Fruit fly (Drosophila melanogaster) whole organism, adult: ENCODE data around the gene MED17.

Source experiments
- CG11617 ChIP-seq: fragments of 200-800 bp; sonication (Bioruptor generic); optimal IDR thresholded peaks from 2 replicates; lab custom pipeline; 2017; ENCODE audit warnings: mild to moderate bottlenecking, missing biosample characterization, missing genetic modification reagents, missing genetic modification characterization
- CG12768 ChIP-seq: fragments of 200-800 bp; sonication (Bioruptor generic); optimal IDR thresholded peaks from 2 replicates; lab custom pipeline; 2017; ENCODE audit warnings: missing biosample characterization, missing genetic modification characterization, mild to moderate bottlenecking, moderate library complexity, missing genetic modification reagents
- CG14711 ChIP-seq: fragments of 200-800 bp; sonication (Bioruptor generic); optimal IDR thresholded peaks from 2 replicates; lab custom pipeline; 2018; ENCODE audit warnings: missing biosample characterization, mild to moderate bottlenecking, missing genetic modification characterization, moderate library complexity
- CG1620 ChIP-seq: fragments of 200-800 bp; sonication (Bioruptor generic); optimal IDR thresholded peaks from 2 replicates; lab custom pipeline; 2016; ENCODE audit warnings: missing biosample characterization, missing genetic modification characterization
- CG33017 ChIP-seq: fragments of 200-800 bp; sonication (Bioruptor generic); optimal IDR thresholded peaks from 2 replicates; lab custom pipeline; 2018; ENCODE audit warnings: missing biosample characterization, mild to moderate bottlenecking, missing genetic modification characterization, moderate library complexity
- CG5204 ChIP-seq: fragments of 200-800 bp; sonication (Bioruptor generic); optimal IDR thresholded peaks from 2 replicates; lab custom pipeline; 2016; ENCODE audit warnings: missing biosample characterization, missing genetic modification characterization
- CG7045 ChIP-seq: fragments of 200-800 bp; sonication (Bioruptor generic); optimal IDR thresholded peaks from 2 replicates; lab custom pipeline; 2017; ENCODE audit warnings: missing biosample characterization, mild to moderate bottlenecking, missing genetic modification characterization
- CG7101 ChIP-seq: fragments of 200-800 bp; sonication (Bioruptor generic); optimal IDR thresholded peaks from 2 replicates; lab custom pipeline; 2018; ENCODE audit warnings: missing biosample characterization, mild to moderate bottlenecking, missing genetic modification characterization, moderate library complexity
- Clk ChIP-seq: fragments of 200-800 bp; sonication (Bioruptor generic); optimal IDR thresholded peaks from 2 replicates; lab custom pipeline; 2017; ENCODE audit warnings: missing biosample characterization, missing genetic modification characterization
- Crg-1 ChIP-seq: fragments of 200-800 bp; sonication (Bioruptor generic); optimal IDR thresholded peaks from 2 replicates; lab custom pipeline; 2016; ENCODE audit warnings: missing biosample characterization, missing genetic modification characterization
- Hr96 ChIP-seq: fragments of 200-800 bp; sonication (Bioruptor generic); optimal IDR thresholded peaks from 2 replicates; lab custom pipeline; 2016; ENCODE audit warnings: missing biosample characterization, missing genetic modification characterization
- Mnt ChIP-seq: fragments of 200-800 bp; sonication (Bioruptor generic); optimal IDR thresholded peaks from 2 replicates; lab custom pipeline; 2016; ENCODE audit warnings: missing biosample characterization, mild to moderate bottlenecking, missing genetic modification characterization
- bab1 ChIP-seq: fragments of 200-800 bp; sonication (Bioruptor generic); optimal IDR thresholded peaks from 3 replicates; lab custom pipeline; 2019; ENCODE audit warnings: missing biosample characterization, mild to moderate bottlenecking, missing genetic modification characterization, moderate library complexity
- cic ChIP-seq: fragments of 200-800 bp; sonication (Bioruptor generic); optimal IDR thresholded peaks from 2 replicates; lab custom pipeline; 2017; ENCODE audit warnings: missing biosample characterization, mild to moderate bottlenecking, missing genetic modification characterization, moderate library complexity
- cnc ChIP-seq, 2 experiments: fragments of >200 bp; optimal IDR thresholded peaks; 2 replicates each; lab custom pipeline; 2017
- kay ChIP-seq: fragments of 200-800 bp; sonication (Bioruptor generic); peaks from one replicate; lab custom pipeline; 2016; ENCODE audit warnings: missing biosample characterization, missing genetic modification characterization, borderline replicate concordance
- ovo ChIP-seq: fragments of 200-800 bp; sonication (Bioruptor generic); optimal IDR thresholded peaks from 2 replicates; lab custom pipeline; 2016; ENCODE audit warnings: missing biosample characterization, missing genetic modification characterization
- pad ChIP-seq: fragments of 200-800 bp; sonication (Bioruptor generic); optimal IDR thresholded peaks from 3 replicates; lab custom pipeline; 2017; ENCODE audit warnings: missing biosample characterization, missing genetic modification characterization, mild to moderate bottlenecking, moderate library complexity, missing genetic modification reagents
- tj ChIP-seq: fragments of 200-800 bp; sonication (Bioruptor generic); optimal IDR thresholded peaks from 3 replicates; lab custom pipeline; 2017; ENCODE audit warnings: missing biosample characterization, mild to moderate bottlenecking, missing genetic modification characterization, moderate library complexity
- toe ChIP-seq: fragments of 200-800 bp; sonication (Bioruptor generic); optimal IDR thresholded peaks from 2 replicates; lab custom pipeline; 2016; ENCODE audit warnings: missing biosample characterization, missing genetic modification characterization

MED17 gene

DNA sequence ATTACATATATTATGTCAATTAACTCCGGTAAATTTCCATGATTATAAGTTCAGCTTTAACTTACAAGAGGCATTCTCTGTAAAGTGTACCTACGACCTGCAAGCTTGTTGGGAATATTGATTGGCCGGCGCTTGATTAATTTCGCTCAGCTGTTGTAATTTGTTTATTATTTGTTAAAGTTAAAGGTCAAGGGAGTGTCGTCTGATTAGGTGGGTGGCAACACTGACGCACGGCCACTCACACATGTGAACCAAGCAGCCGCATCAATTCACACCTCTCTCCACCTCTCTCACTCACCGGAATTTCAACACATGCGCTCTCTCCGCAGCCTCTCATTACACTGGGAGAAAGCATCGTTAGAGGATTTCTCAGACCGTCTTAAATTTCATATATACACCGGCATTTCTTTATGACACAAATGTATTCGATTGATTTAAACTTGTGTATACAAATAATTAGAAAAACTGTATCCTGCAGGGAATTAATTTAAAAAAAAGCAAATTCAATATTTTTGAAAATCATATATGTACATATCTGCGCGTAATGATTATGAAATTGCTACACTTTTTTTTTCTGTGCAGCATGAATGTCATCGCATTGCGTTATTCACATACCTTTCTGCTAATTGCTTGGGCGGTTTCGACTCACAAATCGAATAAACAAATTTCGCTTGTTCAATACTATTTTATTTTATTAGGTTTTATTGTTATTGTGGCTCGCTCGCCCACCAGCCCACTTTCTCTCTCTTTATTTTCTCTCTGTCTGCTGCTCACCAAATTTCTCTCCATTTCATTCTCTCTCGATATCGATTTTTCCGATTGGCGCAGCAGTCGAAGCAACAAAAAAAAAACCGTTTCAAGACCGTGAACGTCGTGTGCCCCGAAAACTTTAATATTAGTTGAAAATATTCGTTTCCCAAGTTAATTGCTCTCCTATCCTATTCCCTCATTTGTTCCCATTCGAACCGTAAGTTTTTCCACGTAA is 16.6 kb upstream of the MED17 start:
- TF ChIP-seq Mnt (peak; percentile 46), cnc (optimal IDR thresholded peaks at IDR 0.05; lab: Kevin White, UChicago) (no peak), ovo (GFP tag; lab: Kevin White, UChicago) (peak; percentile 35), CG14711 (peak; percentile 74), CG12768 (GFP tag; lab: Kevin White, UChicago) (peak; percentile 89), CG1620 (GFP tag; lab: Kevin White, UChicago) (peak; percentile 55), pad (GFP tag; lab: Kevin White, UChicago) (peak; percentile 69), Crg-1 (GFP tag; lab: Kevin White, UChicago) (peak; percentile 44), Clk (GFP tag; lab: Kevin White, UChicago) (peak; percentile 78), tj (GFP tag; lab: Kevin White, UChicago) (peak; percentile 60), kay (GFP tag; lab: Kevin White, UChicago) (no peak), bab1 (GFP tag; lab: Kevin White, UChicago) (peak; percentile 54), CG7045 (GFP tag; lab: Kevin White, UChicago) (peak; percentile 91), CG7101 (peak; percentile 89), Hr96 (peak; percentile 79), cic (GFP tag; lab: Kevin White, UChicago) (peak; percentile 70), CG5204 (peak; percentile 88), toe (peak; percentile 91), CG11617 (GFP tag; lab: Kevin White, UChicago) (peak; percentile 91), CG33017 (tag; lab: Kevin White, UChicago) (peak; percentile 91)

DNA sequence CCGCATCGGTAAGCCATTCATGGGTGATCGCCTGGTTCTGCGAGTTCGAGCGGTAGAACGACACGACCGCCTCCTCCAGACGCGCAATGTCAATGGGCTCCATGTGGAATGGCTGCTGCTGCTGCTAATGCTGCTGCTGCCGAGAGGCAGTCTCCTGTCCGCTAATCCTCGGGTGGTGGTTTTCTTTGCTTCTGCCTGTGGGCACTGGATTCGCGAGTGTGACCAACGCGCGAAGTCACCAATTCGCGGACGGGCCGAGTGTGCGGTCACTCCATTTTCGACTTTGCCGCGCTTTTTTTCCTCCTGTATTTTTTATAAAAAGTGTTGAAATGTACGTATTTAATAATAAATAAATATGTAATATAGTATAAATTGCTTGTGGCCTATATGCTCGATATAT is 5.6 kb upstream of the MED17 start, which contains the start of gene cdm:
cdm (minus strand) TSS at position 236 of the 400 bp plus-strand sequence.
- TF ChIP-seq bab1 (GFP tag; lab: Kevin White, UChicago) (peak; percentile 62), CG33017 (tag; lab: Kevin White, UChicago) (no peak), Crg-1 (GFP tag; lab: Kevin White, UChicago) (no peak)

DNA sequence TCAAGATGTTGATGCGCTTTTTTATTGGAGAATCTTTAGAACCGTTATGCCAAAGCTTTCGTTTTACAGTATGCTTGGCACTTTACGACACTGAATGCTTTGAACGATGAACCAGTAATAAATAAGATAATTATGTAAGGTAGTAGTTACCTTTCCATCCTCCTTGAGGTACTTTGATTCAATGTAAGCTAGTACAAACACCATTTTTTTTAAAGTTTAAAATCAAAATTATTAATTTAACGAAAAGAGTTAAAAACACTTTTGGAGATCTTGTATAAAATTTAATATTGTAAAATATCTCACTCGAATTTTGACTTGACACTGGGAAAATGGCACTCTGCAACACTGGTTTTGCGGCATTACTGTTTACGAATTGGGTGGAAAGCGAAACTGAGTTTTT is 3.5 kb upstream of the MED17 start, which contains the start of the genes Arp5 and CG7208:
Arp5 (plus strand) TSS at position 114 of the 400 bp plus-strand sequence.
CG7208 (minus strand) TSS at position 331 of the 400 bp plus-strand sequence.
- TF ChIP-seq CG5204 (no peak), CG14711 (peak; percentile 82), tj (GFP tag; lab: Kevin White, UChicago) (peak; percentile 32), ovo (GFP tag; lab: Kevin White, UChicago) (peak; percentile 93), CG12768 (GFP tag; lab: Kevin White, UChicago) (peak; percentile 84), CG7045 (GFP tag; lab: Kevin White, UChicago) (peak; percentile 62), cic (GFP tag; lab: Kevin White, UChicago) (peak; percentile 51), Crg-1 (GFP tag; lab: Kevin White, UChicago) (peak; percentile 85), Hr96 (peak; percentile 72), CG1620 (GFP tag; lab: Kevin White, UChicago) (peak; percentile 75), CG7101 (peak; percentile 85), cnc (optimal IDR thresholded peaks at IDR 0.05; lab: Kevin White, UChicago) (no peak), bab1 (GFP tag; lab: Kevin White, UChicago) (peak; percentile 83), Mnt (peak; percentile 69), CG33017 (tag; lab: Kevin White, UChicago) (peak; percentile 76), Clk (GFP tag; lab: Kevin White, UChicago) (peak; percentile 24), pad (GFP tag; lab: Kevin White, UChicago) (peak; percentile 77), kay (GFP tag; lab: Kevin White, UChicago) (no peak), toe (peak; percentile 59), CG11617 (GFP tag; lab: Kevin White, UChicago) (peak; percentile 80)

DNA sequence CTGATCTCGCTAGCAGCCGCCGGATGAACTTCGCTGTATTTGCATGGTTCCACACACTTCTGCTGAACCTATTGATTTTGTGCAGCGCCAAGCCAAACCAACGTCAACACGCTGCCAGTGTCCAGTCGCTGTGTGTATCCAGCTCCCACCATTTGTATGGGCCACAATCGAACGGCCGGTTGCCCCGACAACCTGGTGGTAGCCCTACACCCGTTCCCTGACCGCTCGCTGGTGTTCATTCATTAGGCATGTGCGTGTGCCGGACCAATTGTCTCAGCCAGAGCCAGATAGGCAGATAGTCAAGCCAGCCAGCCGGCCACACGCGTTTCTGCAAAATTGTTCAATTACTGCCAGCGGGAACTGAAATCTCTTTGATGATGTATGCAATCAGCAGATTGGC is 3.0 kb downstream of the MED17 start, which contains the start of gene CG14313:
CG14313 (minus strand) TSS at position 101 of the 400 bp plus-strand sequence.
- TF ChIP-seq cnc (optimal IDR thresholded peaks at IDR 0.05; lab: Kevin White, UChicago) (no peak), CG14711 (no peak), bab1 (GFP tag; lab: Kevin White, UChicago) (no peak), CG7045 (GFP tag; lab: Kevin White, UChicago) (no peak), toe (no peak), Hr96 (no peak), CG12768 (GFP tag; lab: Kevin White, UChicago) (no peak), Clk (GFP tag; lab: Kevin White, UChicago) (no peak), Crg-1 (GFP tag; lab: Kevin White, UChicago) (no peak), CG5204 (no peak), CG11617 (GFP tag; lab: Kevin White, UChicago) (no peak), cic (GFP tag; lab: Kevin White, UChicago) (no peak), Mnt (no peak)

DNA sequence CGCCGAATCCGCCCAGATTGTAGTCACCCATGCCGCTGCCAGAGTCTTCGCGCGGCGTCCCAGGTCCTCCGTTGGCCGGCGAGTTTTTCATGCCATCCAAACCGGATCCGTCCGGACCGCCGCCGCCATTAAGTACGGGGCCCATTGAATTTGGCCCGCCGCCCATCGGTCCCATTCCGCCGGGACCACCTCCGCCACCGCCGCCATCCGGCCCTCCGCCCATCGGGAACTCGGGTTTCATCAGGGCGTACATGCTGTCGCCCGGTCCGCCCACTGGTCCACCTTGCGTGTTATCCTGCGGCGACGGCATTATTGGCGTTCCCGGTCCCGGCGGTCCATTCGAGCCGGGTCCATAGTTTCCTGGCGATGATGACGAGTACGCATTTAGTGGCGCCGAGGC is 6.4 kb downstream of the MED17 start:
- TF ChIP-seq Crg-1 (GFP tag; lab: Kevin White, UChicago) = no peak
- no peak for TF ChIP-seq toe
- TF ChIP-seq Hr96 = no peak
- no peak for TF ChIP-seq CG7101
- TF ChIP-seq pad (GFP tag; lab: Kevin White, UChicago) = no peak
- no peak for TF ChIP-seq Clk (GFP tag; lab: Kevin White, UChicago)
- no peak for TF ChIP-seq CG12768 (GFP tag; lab: Kevin White, UChicago)
- no peak for TF ChIP-seq CG33017 (tag; lab: Kevin White, UChicago)
- no peak for TF ChIP-seq cnc (optimal IDR thresholded peaks at IDR 0.05; lab: Kevin White, UChicago)
- TF ChIP-seq ovo (GFP tag; lab: Kevin White, UChicago) = no peak
- TF ChIP-seq CG5204 = no peak
- TF ChIP-seq Mnt = no peak
- no peak for TF ChIP-seq CG1620 (GFP tag; lab: Kevin White, UChicago)
- TF ChIP-seq kay (GFP tag; lab: Kevin White, UChicago) = no peak
- no peak for TF ChIP-seq CG14711
